Fruit fly (Drosophila melanogaster) S2 (cell line): ENCODE results near the gene CG6933.

Experiments
- CG8478 ChIP-seq: fragments of >200 bp; optimal IDR thresholded peaks from 2 replicates; lab custom pipeline; 2018
- CTCF ChIP-seq, 2 experiments: fragments of >200 bp; optimal IDR thresholded peaks; 2 replicates each; lab custom pipeline; 2018

DNA sequence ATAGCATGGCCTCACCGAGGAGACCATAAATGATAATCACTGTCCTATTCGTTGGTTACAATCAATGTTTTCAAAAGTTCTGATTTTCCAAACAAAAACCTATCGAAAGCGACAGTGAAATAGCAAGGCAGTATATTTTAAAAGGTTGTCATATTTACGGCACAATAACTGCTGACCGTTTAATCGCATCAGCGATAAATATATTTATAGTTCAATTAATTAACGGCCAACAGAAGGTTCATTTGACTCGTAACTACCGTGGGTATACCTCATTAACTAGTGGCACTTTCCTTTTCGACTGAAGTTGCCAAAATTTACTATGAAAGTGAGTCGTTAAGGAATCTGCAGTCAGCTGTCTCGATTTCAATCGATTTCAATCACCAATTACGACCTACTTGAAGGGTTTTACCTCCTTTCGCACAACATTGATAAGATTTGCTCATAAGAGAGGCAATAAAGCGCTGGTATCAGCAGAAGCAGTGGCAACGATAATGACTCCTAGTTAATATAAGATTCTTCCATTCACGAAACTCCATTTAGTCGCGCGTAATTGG is 3.3 kb upstream of the CG6933 start, which contains the start of gene CG17147:
- TF ChIP-seq CG8478: no peak
- TF ChIP-seq CTCF (optimal IDR thresholded peaks at IDR 0.05; lab: Kevin White, UChicago): no peak
